Fruit fly (Drosophila melanogaster) whole organism, embryonic: ENCODE measurements around the gene CG15423.

ENCODE experiments used
- ATbp ChIP-seq: fragments of 200-800 bp; sonication (Bioruptor generic); optimal IDR thresholded peaks from 2 replicates; lab custom pipeline; 2017; ENCODE audit warnings: missing biosample characterization, mild to moderate bottlenecking, missing genetic modification characterization, missing genetic modification reagents
- Ada2b ChIP-seq: fragments of 200-800 bp; sonication (Bioruptor generic); IDR thresholded peaks from 2 replicates; pipeline ENCODE4 v1.3.6; 2022; ENCODE audit warnings: missing biosample characterization, missing genetic modification characterization
- Awh ChIP-seq: fragments of 200-800 bp; sonication (Bioruptor generic); IDR thresholded peaks from 2 replicates; pipeline ENCODE4, ENCODE4 v1.3.6; 2022; ENCODE audit warnings: missing biosample characterization, missing genetic modification characterization
- Bteb2 ChIP-seq: fragments of 200-800 bp; sonication (Bioruptor generic); optimal IDR thresholded peaks from 2 replicates; lab custom pipeline; 2016; ENCODE audit warnings: missing biosample characterization, missing genetic modification characterization
- CG10321 ChIP-seq: fragments of 200-800 bp; sonication (Bioruptor generic); IDR thresholded peaks from 2 replicates; pipeline ENCODE4 v1.3.6; 2022; ENCODE audit warnings: missing biosample characterization, missing genetic modification characterization
- CG11695 ChIP-seq: fragments of 200-800 bp; sonication (Bioruptor generic); IDR thresholded peaks from 3 replicates; pipeline ENCODE4 v1.3.6; 2022; ENCODE audit warnings: missing biosample characterization, missing genetic modification characterization
- CG12104 ChIP-seq: fragments of 200-800 bp; sonication (Bioruptor generic); optimal IDR thresholded peaks from 3 replicates; lab custom pipeline; 2016; ENCODE audit warnings: missing biosample characterization, missing genetic modification characterization
- CG12219 ChIP-seq: fragments of 200-800 bp; sonication (Bioruptor generic); optimal IDR thresholded peaks from 3 replicates; lab custom pipeline; 2018; ENCODE audit warnings: missing biosample characterization, mild to moderate bottlenecking, missing genetic modification characterization
- CG1233 ChIP-seq: fragments of 200-800 bp; sonication (Bioruptor generic); optimal IDR thresholded peaks from 4 replicates; lab custom pipeline; 2018; ENCODE audit warnings: missing biosample characterization, mild to moderate bottlenecking, missing genetic modification characterization
- CG13123 ChIP-seq: fragments of 200-800 bp; sonication (Bioruptor generic); optimal IDR thresholded peaks from 2 replicates; lab custom pipeline; 2016; ENCODE audit warnings: missing biosample characterization, missing genetic modification characterization
- CG16779 ChIP-seq: fragments of 200-800 bp; sonication (Bioruptor generic); IDR thresholded peaks from 2 replicates; pipeline ENCODE4 v1.3.6; 2022; ENCODE audit warnings: missing biosample characterization, missing genetic modification characterization
- CG1832 ChIP-seq: fragments of 200-800 bp; sonication (Bioruptor generic); optimal IDR thresholded peaks from 2 replicates; lab custom pipeline; 2017; ENCODE audit warnings: missing biosample characterization, mild to moderate bottlenecking, missing genetic modification characterization, inconsistent platforms
- CG30431 ChIP-seq: fragments of 200-800 bp; sonication (Bioruptor generic); optimal IDR thresholded peaks from 2 replicates; lab custom pipeline; 2017; ENCODE audit warnings: missing biosample characterization, missing genetic modification characterization
- CG3281 ChIP-seq: fragments of 200-800 bp; sonication (Bioruptor generic); optimal IDR thresholded peaks from 3 replicates; lab custom pipeline; 2017; ENCODE audit warnings: missing biosample characterization, mild to moderate bottlenecking, missing genetic modification characterization
- CG5245 ChIP-seq: fragments of 200-800 bp; sonication (Bioruptor generic); optimal IDR thresholded peaks from 3 replicates; lab custom pipeline; 2016; ENCODE audit warnings: missing biosample characterization, missing genetic modification characterization
- CG7745 ChIP-seq: fragments of 200-800 bp; sonication (Bioruptor generic); optimal IDR thresholded peaks from 2 replicates; lab custom pipeline; 2018; ENCODE audit warnings: missing biosample characterization, mild to moderate bottlenecking, missing genetic modification characterization, moderate library complexity
- CG8089 ChIP-seq: fragments of 200-800 bp; sonication (Bioruptor generic); optimal IDR thresholded peaks from 3 replicates; lab custom pipeline; 2016; ENCODE audit warnings: missing biosample characterization, missing genetic modification characterization
- CTCF ChIP-seq: fragments of 200-800 bp; sonication (Bioruptor generic); optimal IDR thresholded peaks from 2 replicates; lab custom pipeline; 2017; ENCODE audit warnings: missing biosample characterization, mild to moderate bottlenecking, missing genetic modification characterization, moderate library complexity
- D ChIP-seq, 2 experiments: fragments of 200-800 bp in 1 of 2; fragments of >200 bp in 1 of 2; sonication (Bioruptor generic) in 1 of 2; optimal IDR thresholded peaks; 2 replicates in 1 of 2; 3 replicates in 1 of 2; lab custom pipeline; 2017; ENCODE audit warnings: mild to moderate bottlenecking in 1 of 2, missing biosample characterization in 1 of 2, missing genetic modification characterization in 1 of 2, missing genetic modification reagents in 1 of 2
- Deaf1 ChIP-seq: fragments of 200-800 bp; optimal IDR thresholded peaks from 3 replicates; lab custom pipeline; 2019; ENCODE audit warnings: missing biosample characterization, mild to moderate bottlenecking, missing genetic modification characterization, moderate library complexity
- Dfd ChIP-seq, 2 experiments: fragments of >200 bp; optimal IDR thresholded peaks; 2 replicates each; lab custom pipeline; 2017; ENCODE audit warnings: missing biosample characterization in 2 of 2, missing genetic modification characterization in 2 of 2
- Doc2 ChIP-seq: fragments of 200-800 bp; sonication (Bioruptor generic); IDR thresholded peaks from 2 replicates; pipeline ENCODE4 v1.3.6; 2022; ENCODE audit warnings: missing biosample characterization, missing genetic modification characterization
- Fer3 ChIP-seq: fragments of 200-800 bp; sonication (Bioruptor generic); optimal IDR thresholded peaks from 2 replicates; lab custom pipeline; 2018; ENCODE audit warnings: missing biosample characterization, mild to moderate bottlenecking, missing genetic modification characterization, moderate library complexity
- Hr51 ChIP-seq, 2 experiments: fragments of 200-800 bp; sonication (Bioruptor generic); optimal IDR thresholded peaks; 2 replicates in 1 of 2; 3 replicates in 1 of 2; lab custom pipeline; 2016 to 2018; ENCODE audit warnings: missing biosample characterization in 2 of 2, missing genetic modification characterization in 2 of 2, mild to moderate bottlenecking in 1 of 2, moderate library complexity in 1 of 2
- MBD-R2 ChIP-seq: fragments of 200-800 bp; sonication (Bioruptor generic); IDR thresholded peaks from 2 replicates; pipeline ENCODE4 v1.3.6; 2022; ENCODE audit warnings: missing biosample characterization, missing genetic modification characterization
- Max ChIP-seq: fragments of 200-800 bp; sonication (Bioruptor generic); optimal IDR thresholded peaks from 2 replicates; lab custom pipeline; 2016; ENCODE audit warnings: missing biosample characterization, mild to moderate bottlenecking, missing genetic modification characterization
- Med ChIP-seq: fragments of 200-800 bp; sonication (Bioruptor generic); peaks from one replicate; lab custom pipeline; 2016; ENCODE audit warnings: missing biosample characterization, missing genetic modification characterization, mild to moderate bottlenecking, inconsistent platforms, moderate library complexity
- Meics ChIP-seq: fragments of 200-800 bp; sonication (Bioruptor generic); optimal IDR thresholded peaks from 2 replicates; lab custom pipeline; 2017; ENCODE audit warnings: missing biosample characterization, mild to moderate bottlenecking, missing genetic modification characterization
- NC2α ChIP-seq: fragments of 200-800 bp; sonication (Bioruptor generic); optimal IDR thresholded peaks from 2 replicates; lab custom pipeline; 2016; ENCODE audit warnings: missing biosample characterization, missing genetic modification characterization
- Oli ChIP-seq: fragments of 200-800 bp; sonication (Bioruptor generic); optimal IDR thresholded peaks from 2 replicates; lab custom pipeline; 2018; ENCODE audit warnings: missing biosample characterization, mild to moderate bottlenecking, missing genetic modification characterization, moderate library complexity
- Ravus ChIP-seq: fragments of 200-800 bp; sonication (Bioruptor generic); IDR thresholded peaks from 2 replicates; pipeline ENCODE4 v1.3.6; 2022; ENCODE audit warnings: missing biosample characterization, missing genetic modification characterization
- Rx ChIP-seq: fragments of 200-800 bp; sonication (Bioruptor generic); IDR thresholded peaks from 2 replicates; pipeline ENCODE4 v1.3.6; 2022; ENCODE audit warnings: missing biosample characterization, missing genetic modification characterization
- Sin3A ChIP-seq: fragments of >200 bp; optimal IDR thresholded peaks from 2 replicates; lab custom pipeline; 2018
- Sry-β ChIP-seq: fragments of 200-800 bp; sonication (Bioruptor generic); optimal IDR thresholded peaks from 2 replicates; lab custom pipeline; 2018; ENCODE audit warnings: missing biosample characterization, mild to moderate bottlenecking, missing genetic modification characterization, moderate library complexity
- Trl ChIP-seq, 3 experiments: fragments of >200 bp in 2 of 3; fragments of 200-800 bp in 1 of 3; sonication (Bioruptor generic) in 1 of 3; optimal IDR thresholded peaks; 2 replicates in 1 of 3; 3 replicates in 2 of 3; lab custom pipeline; 2016 to 2017; ENCODE audit warnings: missing biosample characterization in 1 of 3, missing genetic modification characterization in 1 of 3
- cad ChIP-seq: fragments of >200 bp; optimal IDR thresholded peaks from 2 replicates; lab custom pipeline; 2017; ENCODE audit warnings: missing biosample characterization, missing genetic modification characterization
- dpn ChIP-seq, 2 experiments: fragments of 200-800 bp; sonication (Bioruptor generic); optimal IDR thresholded peaks; 3 replicates each; lab custom pipeline; 2016; ENCODE audit warnings: missing biosample characterization in 2 of 2, missing genetic modification characterization in 2 of 2
- ems ChIP-seq: fragments of 200-800 bp; sonication (Bioruptor generic); optimal IDR thresholded peaks from 3 replicates; lab custom pipeline; 2016; ENCODE audit warnings: missing biosample characterization, missing genetic modification characterization
- fd102C ChIP-seq: fragments of 200-800 bp; sonication (Bioruptor generic); optimal IDR thresholded peaks from 2 replicates; lab custom pipeline; 2018; ENCODE audit warnings: missing biosample characterization, mild to moderate bottlenecking, missing genetic modification characterization, moderate library complexity
- h ChIP-seq: fragments of >200 bp; optimal IDR thresholded peaks from 2 replicates; lab custom pipeline; 2017
- ham ChIP-seq: fragments of 200-800 bp; sonication (Bioruptor generic); IDR thresholded peaks from 2 replicates; pipeline ENCODE4 v1.3.6; 2022; ENCODE audit warnings: missing biosample characterization, missing genetic modification characterization
- nom ChIP-seq: fragments of 200-800 bp; sonication (Bioruptor generic); optimal IDR thresholded peaks from 2 replicates; lab custom pipeline; 2017; ENCODE audit warnings: missing biosample characterization, missing genetic modification characterization, mild to moderate bottlenecking, moderate library complexity, missing genetic modification reagents
- org-1 ChIP-seq: fragments of 200-800 bp; sonication (Bioruptor generic); optimal IDR thresholded peaks from 2 replicates; lab custom pipeline; 2017; ENCODE audit warnings: missing biosample characterization, missing genetic modification characterization
- pnt ChIP-seq: fragments of 200-800 bp; sonication (Bioruptor generic); optimal IDR thresholded peaks from 3 replicates; lab custom pipeline; 2016; ENCODE audit warnings: missing biosample characterization, missing genetic modification characterization
- schlank ChIP-seq: fragments of 200-800 bp; sonication (Bioruptor generic); optimal IDR thresholded peaks from 2 replicates; lab custom pipeline; 2018; ENCODE audit warnings: missing biosample characterization, mild to moderate bottlenecking, missing genetic modification characterization
- sim ChIP-seq: fragments of 200-800 bp; sonication (Bioruptor generic); IDR thresholded peaks from 2 replicates; pipeline ENCODE4 v1.3.6; 2022; ENCODE audit warnings: missing biosample characterization, missing genetic modification characterization
- sna ChIP-seq: fragments of 200-800 bp; sonication (Bioruptor generic); IDR thresholded peaks from 2 replicates; pipeline ENCODE4 v1.3.6; 2022; ENCODE audit warnings: missing biosample characterization, missing genetic modification characterization; ENCODE audit not compliant: partially characterized antibody
- sr ChIP-seq: fragments of 200-800 bp; sonication (Bioruptor generic); IDR thresholded peaks from 3 replicates; pipeline ENCODE4 v1.3.6; 2022; ENCODE audit warnings: missing biosample characterization, missing genetic modification characterization
- tap ChIP-seq: fragments of 200-800 bp; optimal IDR thresholded peaks from 3 replicates; lab custom pipeline; 2019; ENCODE audit warnings: missing biosample characterization, mild to moderate bottlenecking, missing genetic modification characterization, moderate library complexity
- z ChIP-seq: fragments of 200-800 bp; sonication (Bioruptor generic); IDR thresholded peaks from 3 replicates; pipeline ENCODE4 v1.3.6; 2022; ENCODE audit warnings: missing biosample characterization, missing genetic modification characterization
- zf30C ChIP-seq: fragments of 200-800 bp; sonication (Bioruptor generic); optimal IDR thresholded peaks from 3 replicates; lab custom pipeline; 2018; ENCODE audit warnings: missing biosample characterization, mild to moderate bottlenecking, missing genetic modification characterization

The CG15423 gene

DNA sequence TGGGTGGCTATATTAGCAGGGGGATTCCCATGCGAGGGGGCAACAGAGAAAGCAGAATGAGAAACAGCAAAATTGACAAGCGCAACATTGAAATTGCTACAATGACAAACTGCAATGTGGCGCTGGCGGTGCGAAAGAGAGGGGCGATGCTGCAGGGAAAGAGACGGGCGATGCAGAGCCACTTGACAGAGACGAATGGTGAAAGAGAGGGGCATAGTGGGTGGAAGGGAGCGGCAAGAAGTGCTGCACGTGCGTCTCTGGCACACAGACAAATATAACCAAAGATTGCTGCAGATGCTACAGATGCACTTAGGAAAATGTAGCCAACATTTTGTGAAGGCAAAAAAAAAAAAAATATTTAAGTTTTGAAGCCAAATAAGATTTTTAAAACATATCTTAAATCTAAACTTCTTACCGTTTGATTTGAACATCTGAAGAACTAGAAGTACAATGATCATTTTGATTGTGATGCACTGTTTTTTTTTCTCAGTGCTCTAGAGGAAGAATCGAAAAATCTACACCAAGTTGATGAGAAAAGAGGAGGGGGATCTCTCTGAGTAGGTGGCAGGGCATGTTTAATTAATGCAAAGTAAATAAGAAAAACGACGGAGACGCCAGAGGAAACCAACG, 39.5 kb downstream of the CG15423 start (continued):
- no peak for TF ChIP-seq ems (GFP tag; lab: Kevin White, UChicago)
- TF ChIP-seq CG12219 (GFP tag; lab: Kevin White, UChicago), result peak; percentile 25
- TF ChIP-seq Max, result peak; percentile 18
- peak; percentile 60 for TF ChIP-seq pnt (GFP tag; lab: Kevin White, UChicago)
- peak; percentile 31 for TF ChIP-seq CG12104 (GFP tag; lab: Kevin White, UChicago)
- TF ChIP-seq CG3281, result no peak
- TF ChIP-seq CG16779 (GFP tag; lab: Robert Waterston, UW), result no peak
- TF ChIP-seq CTCF (GFP tag; lab: Kevin White, UChicago), result no peak
- TF ChIP-seq Meics (GFP tag; lab: Kevin White, UChicago), result no peak
- 0 out of 2 replicates have a peak, but pooled peaks have one; percentile 42 for TF ChIP-seq sim
- no peak for TF ChIP-seq Trl (optimal IDR thresholded peaks at IDR 0.05; lab: Kevin White, UChicago)
- TF ChIP-seq Trl (GFP tag; optimal IDR thresholded peaks at IDR 0.05; lab: Kevin White, UChicago), result peak; percentile 34
- TF ChIP-seq schlank (tag; lab: Kevin White, UChicago), result no peak
- TF ChIP-seq Med (GFP tag; lab: Kevin White, UChicago), result peak; percentile 71
- peak; percentile 75 for TF ChIP-seq ATbp (GFP tag; lab: Kevin White, UChicago)
- TF ChIP-seq Deaf1, result no peak
- peak; percentile 2 for TF ChIP-seq org-1 (GFP tag; lab: Kevin White, UChicago)
- no peak for TF ChIP-seq sna (GFP tag; lab: Robert Waterston, UW)
- TF ChIP-seq Awh (GFP tag; lab: Robert Waterston, UW), result peak; percentile 58; the same call in 1 of the 2 replicates
- no peak for TF ChIP-seq D (optimal IDR thresholded peaks at IDR 0.05; lab: Kevin White, UChicago)
- peak; percentile 70 for TF ChIP-seq D (GFP tag; optimal IDR thresholded peaks at IDR 0.05; lab: Kevin White, UChicago)
- TF ChIP-seq CG11695 (GFP tag; lab: Robert Waterston, UW), result peak; percentile 67; the same call in 2 of the 3 replicates
- TF ChIP-seq zf30C (GFP tag; lab: Kevin White, UChicago), result peak; percentile 62
- no peak for TF ChIP-seq Doc2 (GFP tag; lab: Robert Waterston, UW)
- no peak for TF ChIP-seq z (GFP tag; lab: Robert Waterston, UW)
- TF ChIP-seq CG10321, result 0 out of 2 replicates have a peak, but pooled peaks have one; percentile 38
- peak; percentile 69 for TF ChIP-seq CG1832 (GFP tag; lab: Kevin White, UChicago)
- peak; percentile 9 for TF ChIP-seq Fer3 (tag; lab: Kevin White, UChicago)
- TF ChIP-seq Sry-β (GFP tag; lab: Kevin White, UChicago), result no peak
- TF ChIP-seq CG7745 (tag; lab: Kevin White, UChicago), result peak; percentile 32
- TF ChIP-seq CG30431, result peak; percentile 35
- TF ChIP-seq CG5245 (GFP tag; lab: Kevin White, UChicago), result peak; percentile 47
- peak; percentile 68 for TF ChIP-seq Oli (tag; lab: Kevin White, UChicago)
- no peak for TF ChIP-seq sr (GFP tag; lab: Robert Waterston, UW)
- peak; percentile 34 for TF ChIP-seq CG1233 (GFP tag; lab: Kevin White, UChicago)
- TF ChIP-seq dpn (GFP tag; optimal IDR thresholded peaks at IDR 0.05; lab: Kevin White, UChicago), result peak; percentile 34 to 49
- TF ChIP-seq Sin3A (lab: Kevin White, UChicago), result no peak
- TF ChIP-seq Dfd (GFP tag; optimal IDR thresholded peaks at IDR 0.05; lab: Kevin White, UChicago), result no peak
- no peak for TF ChIP-seq MBD-R2 (GFP tag; lab: Robert Waterston, UW)
- no peak for TF ChIP-seq CG13123 (GFP tag; lab: Kevin White, UChicago)
- peak; percentile 14 for TF ChIP-seq nom
- TF ChIP-seq cad (GFP tag; lab: Kevin White, UChicago), result no peak
- no peak for TF ChIP-seq h
- TF ChIP-seq NC2α (GFP tag; lab: Kevin White, UChicago), result no peak
- TF ChIP-seq Ravus, result no peak
- TF ChIP-seq CG8089, result peak; percentile 54
- no peak for TF ChIP-seq ham
- TF ChIP-seq Hr51 (GFP tag; optimal IDR thresholded peaks at IDR 0.05; lab: Kevin White, UChicago), result peak in 1 of 2 experiments; percentile 34
- TF ChIP-seq Rx (GFP tag; lab: Robert Waterston, UW), result peak; percentile 46
- no peak for TF ChIP-seq fd102C (GFP tag; lab: Kevin White, UChicago)
- TF ChIP-seq tap (tag; lab: Kevin White, UChicago), result peak; percentile 27
- TF ChIP-seq Ada2b (GFP tag; lab: Robert Waterston, UW), result no peak
- TF ChIP-seq Bteb2, result peak; percentile 10
